Worm (Caenorhabditis elegans) whole organism, L4 larva: ENCODE measurements around the gene F20G2.3.

Source experiments
- D1046.2 ChIP-seq: fragments of 200-800 bp; sonication (Bioruptor generic); IDR thresholded peaks from 2 replicates; pipeline ENCODE4 v1.3.6; 2022; ENCODE audit warnings: missing genetic modification characterization, missing compliant biosample characterization
- F44E2.7 ChIP-seq: fragments of 200-800 bp; sonication (Bioruptor generic); IDR thresholded peaks from 2 replicates; pipeline ENCODE4 v2.1.2; 2022; ENCODE audit warnings: missing genetic modification characterization, missing compliant biosample characterization
- F49E8.2 ChIP-seq: sonication (generic microtip); optimal IDR thresholded peaks from 2 replicates; lab custom pipeline; 2016; ENCODE audit warnings: missing compliant biosample characterization, mild to moderate bottlenecking, missing genetic modification characterization, borderline replicate concordance
- T20F7.1 ChIP-seq: fragments of 200-800 bp; sonication (Bioruptor generic); optimal IDR thresholded peaks from 2 replicates; lab custom pipeline; 2018; ENCODE audit warnings: mild to moderate bottlenecking, missing genetic modification characterization, missing compliant biosample characterization
- T26A8.4 ChIP-seq: fragments of 200-800 bp; sonication (Bioruptor generic); IDR thresholded peaks from 2 replicates; pipeline ENCODE4 v1.3.6; 2022; ENCODE audit warnings: missing genetic modification characterization, missing compliant biosample characterization
- Y48G9A.11 ChIP-seq: fragments of 200-800 bp; sonication (Bioruptor generic); IDR thresholded peaks from 2 replicates; pipeline ENCODE4 v1.3.6; 2022; ENCODE audit warnings: missing genetic modification reagents, missing genetic modification characterization, missing compliant biosample characterization
- Y75B8A.6 ChIP-seq: fragments of 200-800 bp; sonication (Bioruptor generic); IDR thresholded peaks from 2 replicates; pipeline ENCODE4 v1.3.6; 2022; ENCODE audit warnings: missing genetic modification reagents, missing genetic modification characterization, missing compliant biosample characterization
- aly-2 ChIP-seq: sonication (generic microtip); optimal IDR thresholded peaks from 2 replicates; lab custom pipeline; 2018; ENCODE audit warnings: missing biosample characterization, missing genetic modification characterization
- ama-1 ChIP-seq: fragments of 150-350 bp; optimal IDR thresholded peaks from 2 replicates; lab custom pipeline; 2014; ENCODE audit warnings: inconsistent platforms, mixed read lengths
- ceh-82 ChIP-seq: sonication (generic microtip); optimal IDR thresholded peaks from 2 replicates; lab custom pipeline; 2017; ENCODE audit warnings: missing biosample characterization, missing genetic modification characterization
- cey-2 ChIP-seq: sonication (generic microtip); optimal IDR thresholded peaks from 3 replicates; lab custom pipeline; 2017; ENCODE audit warnings: missing genetic modification characterization, mild to moderate bottlenecking, missing compliant biosample characterization, antibody characterized with exemption, borderline replicate concordance; ENCODE audit not compliant: insufficient read depth
- daf-16 ChIP-seq, 3 experiments: sonication (generic microtip); optimal IDR thresholded peaks; 2 replicates each; lab custom pipeline; 2016 to 2017; ENCODE audit warnings: missing genetic modification characterization in 3 of 3, missing genetic modification reagents in 3 of 3, mild to moderate bottlenecking in 2 of 3, missing compliant biosample characterization in 2 of 3, missing biosample characterization in 1 of 3, moderate library complexity in 1 of 3
- daf-8 ChIP-seq: fragments of 200-800 bp; sonication (Bioruptor generic); IDR thresholded peaks from 2 replicates; pipeline ENCODE4 v1.3.6; 2022; ENCODE audit warnings: missing genetic modification characterization, missing compliant biosample characterization
- dmd-6 ChIP-seq: fragments of 200-800 bp; sonication (Bioruptor generic); IDR thresholded peaks from 2 replicates; pipeline ENCODE4 v1.3.6; 2022; ENCODE audit warnings: missing genetic modification reagents, missing genetic modification characterization, missing compliant biosample characterization
- dmd-9 ChIP-seq: fragments of 200-800 bp; sonication (Bioruptor generic); IDR thresholded peaks from 2 replicates; pipeline ENCODE4 v1.3.6; 2022; ENCODE audit warnings: missing genetic modification reagents, missing genetic modification characterization, missing compliant biosample characterization
- dpl-1 ChIP-seq: fragments of 150-350 bp; optimal IDR thresholded peaks from 2 replicates; lab custom pipeline; 2014; ENCODE audit warnings: missing biosample characterization, missing genetic modification reagents, missing genetic modification characterization
- gei-8 ChIP-seq: fragments of 200-800 bp; sonication (Bioruptor generic); optimal IDR thresholded peaks from 2 replicates; lab custom pipeline; 2018; ENCODE audit warnings: mild to moderate bottlenecking, missing genetic modification characterization, missing compliant biosample characterization
- hif-1 ChIP-seq, 2 experiments: sonication (generic microtip); optimal IDR thresholded peaks; 2 replicates each; lab custom pipeline; 2016 to 2017; ENCODE audit warnings: missing compliant biosample characterization in 2 of 2, missing genetic modification characterization in 2 of 2, missing genetic modification reagents in 2 of 2, missing genotype in 2 of 2, mild to moderate bottlenecking in 1 of 2
- hlh-11 ChIP-seq: fragments of 200-800 bp; sonication (Bioruptor generic); optimal IDR thresholded peaks from 2 replicates; lab custom pipeline; 2018; ENCODE audit warnings: mild to moderate bottlenecking, missing genetic modification characterization, missing compliant biosample characterization
- hmg-1.1 ChIP-seq: fragments of 200-800 bp; sonication (Bioruptor generic); IDR thresholded peaks from 2 replicates; pipeline ENCODE4 v1.3.6; 2022; ENCODE audit warnings: missing genetic modification reagents, missing genetic modification characterization, missing compliant biosample characterization
- lin-1 ChIP-seq: fragments of 200-800 bp; sonication (Bioruptor generic); IDR thresholded peaks from 2 replicates; pipeline ENCODE4 v1.3.6; 2022; ENCODE audit warnings: missing genetic modification reagents, missing genetic modification characterization, missing compliant biosample characterization
- lsy-2 ChIP-seq, 2 experiments: fragments of 150-350 bp in 1 of 2; sonication (generic microtip) in 1 of 2; optimal IDR thresholded peaks; 2 replicates each; lab custom pipeline; 2014 to 2017; ENCODE audit warnings: missing biosample characterization in 2 of 2, missing genetic modification characterization in 2 of 2
- mes-2 ChIP-seq: sonication (generic microtip); optimal IDR thresholded peaks from 2 replicates; lab custom pipeline; 2016; ENCODE audit warnings: missing genotype, mild to moderate bottlenecking, missing genetic modification characterization, missing compliant biosample characterization; ENCODE audit not compliant: poor library complexity, severe bottlenecking
- nhr-11 ChIP-seq: fragments of 150-350 bp; optimal IDR thresholded peaks from 2 replicates; lab custom pipeline; 2014; ENCODE audit warnings: missing biosample characterization, missing genetic modification characterization
- nhr-28 ChIP-seq: fragments of 150-350 bp; optimal IDR thresholded peaks from 2 replicates; lab custom pipeline; 2014; ENCODE audit warnings: missing biosample characterization, missing genetic modification characterization
- nhr-42 ChIP-seq: fragments of 200-800 bp; sonication (Bioruptor generic); IDR thresholded peaks from 2 replicates; pipeline ENCODE4 v1.3.6; 2022; ENCODE audit warnings: missing genetic modification characterization, missing compliant biosample characterization
- nhr-6 ChIP-seq: fragments of 150-350 bp; optimal IDR thresholded peaks from 2 replicates; lab custom pipeline; 2014; ENCODE audit warnings: missing biosample characterization, missing genetic modification characterization
- pha-4 ChIP-seq, 2 experiments: fragments of 150-350 bp in 1 of 2; fragments of 200-800 bp in 1 of 2; sonication (Bioruptor generic) in 1 of 2; IDR thresholded peaks in 1 of 2; optimal IDR thresholded peaks in 1 of 2; 2 replicates each; pipeline versions ENCODE4 v1.3.6 to Lab custom; 2014 to 2022; ENCODE audit warnings: missing genetic modification characterization in 2 of 2, missing genetic modification reagents in 2 of 2, missing biosample characterization in 1 of 2, missing compliant biosample characterization in 1 of 2
- pqm-1 ChIP-seq: sonication (generic microtip); optimal IDR thresholded peaks from 2 replicates; lab custom pipeline; 2017; ENCODE audit warnings: missing biosample characterization, missing genetic modification characterization
- set-16 ChIP-seq: fragments of 200-800 bp; sonication (Bioruptor generic); IDR thresholded peaks from 2 replicates; pipeline ENCODE4 v1.3.6; 2022; ENCODE audit warnings: missing genetic modification reagents, missing genetic modification characterization, missing compliant biosample characterization
- snpc-1.2 ChIP-seq: fragments of 200-800 bp; sonication (Bioruptor generic); IDR thresholded peaks from 2 replicates; pipeline ENCODE4 v1.3.6; 2022; ENCODE audit warnings: missing genetic modification reagents, missing genetic modification characterization, missing compliant biosample characterization
- snpc-4 ChIP-seq: fragments of 150-350 bp; optimal IDR thresholded peaks from 2 replicates; lab custom pipeline; 2014; ENCODE audit warnings: missing biosample characterization, missing genetic modification characterization
- tra-1 ChIP-seq: fragments of 200-800 bp; sonication (Bioruptor generic); IDR thresholded peaks from 2 replicates; pipeline ENCODE4 v1.3.6; 2022; ENCODE audit warnings: missing genetic modification reagents, missing genetic modification characterization, missing compliant biosample characterization
- unc-39 ChIP-seq: sonication (generic microtip); optimal IDR thresholded peaks from 2 replicates; lab custom pipeline; 2017; ENCODE audit warnings: missing biosample characterization, missing genetic modification characterization
- unc-62 ChIP-seq, 3 experiments: fragments of 150-350 bp in 1 of 3; sonication (generic microtip); optimal IDR thresholded peaks in 2 of 3; peaks in 1 of 3; 1 replicate in 1 of 3; 2 replicates in 2 of 3; lab custom pipeline; 2014 to 2017; ENCODE audit warnings: missing biosample characterization in 3 of 3, missing genetic modification characterization in 3 of 3, missing genetic modification reagents in 3 of 3, missing genotype in 1 of 3
- zfp-2 ChIP-seq: sonication (generic microtip); optimal IDR thresholded peaks from 2 replicates; lab custom pipeline; 2016; ENCODE audit warnings: mild to moderate bottlenecking, missing genetic modification characterization, missing compliant biosample characterization

Gene F20G2.3

DNA sequence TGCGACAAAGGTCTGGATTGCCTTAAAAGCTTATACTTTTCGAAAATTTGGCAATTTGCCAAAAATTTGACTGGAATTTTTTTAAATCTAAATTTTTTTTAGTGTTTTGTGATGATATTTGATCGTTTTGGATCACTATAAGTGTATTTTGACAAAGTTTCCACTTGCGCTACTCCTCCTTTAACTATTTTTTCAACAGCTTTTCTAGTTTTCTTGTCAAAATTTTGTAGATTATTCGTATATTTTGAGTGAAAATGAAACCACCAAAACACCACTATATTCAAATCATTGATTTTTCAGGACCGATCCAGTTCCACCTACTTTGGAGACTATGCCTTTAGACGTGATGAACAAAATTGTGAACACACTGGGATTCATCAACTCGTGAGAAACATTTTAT is 42.7 kb downstream of the F20G2.3 start, which contains the start of gene fbxa-181:
Gene fbxa-181 (plus strand): TSS at position 301 of the 400 bp plus-strand sequence.
- no peak for TF ChIP-seq nhr-28
- TF ChIP-seq nhr-11 (tag; lab: Kevin White, UChicago), result no peak
- TF ChIP-seq cey-2 (tag; lab: Kevin White, UChicago), result no peak
- TF ChIP-seq unc-39 (tag; lab: Kevin White, UChicago), result no peak
- no peak for TF ChIP-seq dpl-1 (GFP tag; lab: Kevin White, UChicago)
- TF ChIP-seq daf-8 (GFP tag; lab: Robert Waterston, UW), result no peak
- TF ChIP-seq lsy-2 (tag; optimal IDR thresholded peaks at IDR 0.05; lab: Kevin White, UChicago), result no peak
- no peak for TF ChIP-seq hif-1 (tag; optimal IDR thresholded peaks at IDR 0.05; lab: Kevin White, UChicago)

DNA sequence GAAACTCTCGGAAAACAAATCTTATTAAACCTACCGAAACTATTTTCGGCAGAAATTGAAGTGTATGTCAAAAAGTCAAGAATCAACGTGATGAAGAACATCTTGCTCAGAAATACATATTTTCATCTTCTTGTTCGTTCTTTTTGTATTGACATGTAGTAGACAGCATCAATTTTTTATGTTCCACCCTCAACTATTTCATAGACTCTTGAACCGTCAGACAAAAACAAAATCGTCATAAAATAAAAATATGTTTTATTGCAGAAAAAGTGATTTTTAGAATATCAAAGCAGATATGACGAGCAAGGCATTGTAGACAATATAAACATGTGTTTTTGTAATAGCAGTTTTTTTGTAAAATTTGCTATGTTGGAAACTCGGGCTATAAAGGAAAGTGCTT is 43.5 kb downstream of the F20G2.3 start, which contains the start of gene F35E12.2:
Gene F35E12.2 (minus strand): TSS at position 101 of the 400 bp plus-strand sequence.
- TF ChIP-seq gei-8 (GFP tag; lab: Kevin White, UChicago), result no peak
- TF ChIP-seq daf-16 (GFP tag; optimal IDR thresholded peaks at IDR 0.05; lab: Kevin White, UChicago), result no peak
- no peak for TF ChIP-seq daf-16 (tag; optimal IDR thresholded peaks at IDR 0.05; lab: Kevin White, UChicago)
- no peak for TF ChIP-seq nhr-42 (GFP tag; lab: Robert Waterston, UW)
- TF ChIP-seq tra-1 (GFP tag; lab: Robert Waterston, UW), result no peak
- TF ChIP-seq zfp-2, result no peak
- TF ChIP-seq Y75B8A.6, result no peak
- TF ChIP-seq D1046.2, result no peak
- no peak for TF ChIP-seq ama-1 (lab: Kevin White, UChicago)
- no peak for TF ChIP-seq lin-1 (GFP tag; lab: Robert Waterston, UW)
- TF ChIP-seq T26A8.4 (GFP tag; lab: Robert Waterston, UW), result no peak
- TF ChIP-seq aly-2 (tag; lab: Kevin White, UChicago), result no peak
- TF ChIP-seq Y48G9A.11 (GFP tag; lab: Robert Waterston, UW), result no peak
- no peak for TF ChIP-seq F44E2.7
- TF ChIP-seq ceh-82 (tag; lab: Kevin White, UChicago), result no peak
- TF ChIP-seq snpc-4, result no peak
- TF ChIP-seq T20F7.1, result no peak
- no peak for TF ChIP-seq pha-4 (GFP tag; IDR thresholded peaks at IDR 0.05; lab: Robert Waterston, UW)
- no peak for TF ChIP-seq pha-4 (tag; optimal IDR thresholded peaks at IDR 0.05; lab: Kevin White, UChicago)
- TF ChIP-seq unc-39 (tag; lab: Kevin White, UChicago), result no peak
- TF ChIP-seq snpc-1.2 (GFP tag; lab: Robert Waterston, UW), result no peak
- no peak for TF ChIP-seq F49E8.2 (tag; lab: Kevin White, UChicago)

DNA sequence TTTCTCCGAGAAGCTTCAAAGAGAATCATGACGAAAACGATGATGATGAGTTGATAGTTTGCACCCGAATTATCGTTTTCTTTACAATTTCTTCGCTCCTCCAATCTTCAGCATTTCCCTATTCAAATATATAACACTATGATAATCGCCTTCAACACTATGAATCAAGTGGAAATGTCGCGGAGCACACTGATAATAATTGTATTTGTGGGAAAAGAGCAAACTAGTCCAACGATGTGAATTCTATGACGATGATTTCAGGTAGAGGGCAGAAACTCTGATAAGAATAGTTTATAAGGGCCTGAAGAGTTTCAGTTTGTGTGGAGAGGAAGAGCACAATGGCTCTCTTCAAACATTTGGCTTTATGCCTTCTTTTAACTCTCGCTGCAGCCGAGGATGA is 51.8 kb downstream of the F20G2.3 start, which contains the start of gene T01D3.6:
Gene T01D3.6 (plus strand): TSS at position 294 of the 400 bp plus-strand sequence.
- TF ChIP-seq mes-2 (tag; lab: Kevin White, UChicago), result peak; percentile 24
- TF ChIP-seq dmd-6 (GFP tag; lab: Robert Waterston, UW), result peak; percentile 64
- TF ChIP-seq pqm-1 (tag; lab: Kevin White, UChicago), result peak; percentile 87
- TF ChIP-seq hmg-1.1, result no peak
- no peak for TF ChIP-seq gei-8 (GFP tag; lab: Kevin White, UChicago)
- TF ChIP-seq nhr-6, result peak; percentile 90
- TF ChIP-seq hlh-11, result peak; percentile 52
- no peak for TF ChIP-seq daf-16 (GFP tag; optimal IDR thresholded peaks at IDR 0.05; lab: Kevin White, UChicago)
- peak; percentile 43 for TF ChIP-seq daf-16 (tag; optimal IDR thresholded peaks at IDR 0.05; lab: Kevin White, UChicago)
- TF ChIP-seq T26A8.4 (GFP tag; lab: Robert Waterston, UW), result no peak
- no peak for TF ChIP-seq set-16 (GFP tag; lab: Robert Waterston, UW)
- TF ChIP-seq dmd-9 (GFP tag; lab: Robert Waterston, UW), result no peak
- TF ChIP-seq nhr-28, result peak; percentile 52
- TF ChIP-seq unc-62 (GFP tag; optimal IDR thresholded peaks at IDR 0.05 in 1 of 2; lab: Kevin White, UChicago), result peak in 1 of 2 experiments; percentile 95
- no peak for TF ChIP-seq unc-62 (tag; optimal IDR thresholded peaks at IDR 0.05; lab: Kevin White, UChicago)
